Worm (Caenorhabditis elegans) whole organism, L2 larva: Measurements from ENCODE around the gene Y24F12A.1.

Experiments used
- C34F6.9 ChIP-seq: fragments of 150-350 bp; optimal IDR thresholded peaks from 2 replicates; lab custom pipeline; 2014; ENCODE audit warnings: missing biosample characterization, missing genetic modification characterization
- F13H6.1 ChIP-seq: sonication (generic microtip); optimal IDR thresholded peaks from 2 replicates; lab custom pipeline; 2016; ENCODE audit warnings: missing genetic modification characterization, missing compliant biosample characterization
- R02D3.7 ChIP-seq: fragments of 150-350 bp; optimal IDR thresholded peaks from 2 replicates; lab custom pipeline; 2014; ENCODE audit warnings: missing biosample characterization, missing genetic modification characterization
- Y55F3AM.14 ChIP-seq: fragments of 200-800 bp; sonication (Bioruptor generic); optimal IDR thresholded peaks from 2 replicates; lab custom pipeline; 2018; ENCODE audit warnings: mild to moderate bottlenecking, missing genetic modification characterization, missing compliant biosample characterization
- ZK546.5 ChIP-seq: sonication (generic microtip); optimal IDR thresholded peaks from 2 replicates; lab custom pipeline; 2017; ENCODE audit warnings: missing biosample characterization, missing genetic modification characterization
- alr-1 ChIP-seq: fragments of 150-350 bp; optimal IDR thresholded peaks from 2 replicates; lab custom pipeline; 2014; ENCODE audit warnings: missing biosample characterization, missing genetic modification characterization
- aly-2 ChIP-seq: fragments of 150-350 bp; optimal IDR thresholded peaks from 2 replicates; lab custom pipeline; 2014; ENCODE audit warnings: missing biosample characterization, missing genetic modification characterization
- ama-1 ChIP-seq: fragments of 150-350 bp; optimal IDR thresholded peaks from 2 replicates; lab custom pipeline; 2018; ENCODE audit warnings: inconsistent platforms
- blmp-1 ChIP-seq: sonication (generic microtip); optimal IDR thresholded peaks from 2 replicates; lab custom pipeline; 2017; ENCODE audit warnings: missing genetic modification characterization, mild to moderate bottlenecking, missing compliant biosample characterization, antibody characterized with exemption, moderate library complexity; ENCODE audit not compliant: insufficient read depth
- ceh-16 ChIP-seq: fragments of 150-350 bp; optimal IDR thresholded peaks from 2 replicates; lab custom pipeline; 2014; ENCODE audit warnings: missing biosample characterization, missing genetic modification characterization
- ceh-82 ChIP-seq: fragments of 150-350 bp; optimal IDR thresholded peaks from 2 replicates; lab custom pipeline; 2014; ENCODE audit warnings: missing biosample characterization, missing genetic modification characterization
- crh-2 ChIP-seq: sonication (generic microtip); optimal IDR thresholded peaks from 2 replicates; lab custom pipeline; 2017; ENCODE audit warnings: missing biosample characterization, missing genetic modification characterization
- dmd-4 ChIP-seq: sonication (generic microtip); optimal IDR thresholded peaks from 2 replicates; lab custom pipeline; 2017; ENCODE audit warnings: missing biosample characterization, missing genetic modification characterization
- egl-27 ChIP-seq: sonication (generic microtip); optimal IDR thresholded peaks from 3 replicates; lab custom pipeline; 2017; ENCODE audit warnings: missing biosample characterization, missing genetic modification reagents, missing genetic modification characterization
- elt-1 ChIP-seq: fragments of 150-350 bp; optimal IDR thresholded peaks from 2 replicates; lab custom pipeline; 2014; ENCODE audit warnings: missing biosample characterization, missing genetic modification characterization
- elt-3 ChIP-seq: sonication (generic microtip); optimal IDR thresholded peaks from 2 replicates; lab custom pipeline; 2017; ENCODE audit warnings: missing biosample characterization, missing genetic modification characterization
- fos-1 ChIP-seq: fragments of 150-350 bp; optimal IDR thresholded peaks from 2 replicates; lab custom pipeline; 2014; ENCODE audit warnings: missing biosample characterization, missing genetic modification characterization
- gmeb-1 ChIP-seq: fragments of 150-350 bp; optimal IDR thresholded peaks from 2 replicates; lab custom pipeline; 2014; ENCODE audit warnings: missing biosample characterization, missing genetic modification characterization
- lin-11 ChIP-seq: fragments of 150-350 bp; sonication (generic microtip); optimal IDR thresholded peaks from 2 replicates; lab custom pipeline; 2014; ENCODE audit warnings: missing biosample characterization, missing genetic modification characterization, inconsistent platforms, mixed read lengths
- lin-13 ChIP-seq: fragments of 150-350 bp; optimal IDR thresholded peaks from 2 replicates; lab custom pipeline; 2014; ENCODE audit warnings: missing biosample characterization, missing genetic modification reagents, missing genetic modification characterization
- lin-39 ChIP-seq: fragments of 150-350 bp; optimal IDR thresholded peaks from 2 replicates; lab custom pipeline; 2014; ENCODE audit warnings: missing biosample characterization, missing genetic modification reagents, missing genetic modification characterization
- lsy-2 ChIP-seq, 2 experiments: fragments of 150-350 bp in 1 of 2; sonication (generic microtip) in 1 of 2; optimal IDR thresholded peaks; 2 replicates each; lab custom pipeline; 2014 to 2017; ENCODE audit warnings: missing biosample characterization in 2 of 2, missing genetic modification characterization in 2 of 2
- mab-5 ChIP-seq: fragments of 150-350 bp; optimal IDR thresholded peaks from 2 replicates; lab custom pipeline; 2014; ENCODE audit warnings: missing biosample characterization, missing genetic modification characterization
- mbf-1 ChIP-seq: sonication (generic microtip); optimal IDR thresholded peaks from 2 replicates; lab custom pipeline; 2017; ENCODE audit warnings: missing biosample characterization, missing genetic modification characterization
- mdl-1 ChIP-seq, 2 experiments: fragments of 150-350 bp in 1 of 2; sonication (generic microtip) in 1 of 2; optimal IDR thresholded peaks; 2 replicates each; lab custom pipeline; 2017; ENCODE audit warnings: missing biosample characterization in 2 of 2, missing genetic modification characterization in 2 of 2
- nhr-10 ChIP-seq: sonication (generic microtip); optimal IDR thresholded peaks from 2 replicates; lab custom pipeline; 2017; ENCODE audit warnings: missing biosample characterization, missing genetic modification characterization
- nhr-11 ChIP-seq: fragments of 150-350 bp; optimal IDR thresholded peaks from 2 replicates; lab custom pipeline; 2014; ENCODE audit warnings: missing biosample characterization, missing genetic modification characterization
- nhr-12 ChIP-seq: fragments of 150-350 bp; optimal IDR thresholded peaks from 2 replicates; lab custom pipeline; 2014; ENCODE audit warnings: missing biosample characterization, missing genetic modification characterization
- nhr-129 ChIP-seq: fragments of 150-350 bp; optimal IDR thresholded peaks from 2 replicates; lab custom pipeline; 2014; ENCODE audit warnings: missing biosample characterization, missing genetic modification characterization
- nhr-21 ChIP-seq: fragments of 150-350 bp; optimal IDR thresholded peaks from 2 replicates; lab custom pipeline; 2014; ENCODE audit warnings: missing biosample characterization, missing genetic modification characterization
- nhr-23 ChIP-seq: fragments of 150-350 bp; optimal IDR thresholded peaks from 2 replicates; lab custom pipeline; 2014; ENCODE audit warnings: missing biosample characterization, missing genetic modification reagents, missing genetic modification characterization
- nhr-237 ChIP-seq: fragments of 150-350 bp; optimal IDR thresholded peaks from 2 replicates; lab custom pipeline; 2014; ENCODE audit warnings: missing biosample characterization, missing genetic modification characterization
- nhr-25 ChIP-seq: fragments of 150-350 bp; sonication (generic microtip); optimal IDR thresholded peaks from 3 replicates; lab custom pipeline; 2014; ENCODE audit warnings: missing biosample characterization, missing genetic modification characterization
- nhr-6 ChIP-seq: fragments of 150-350 bp; optimal IDR thresholded peaks from 2 replicates; lab custom pipeline; 2014; ENCODE audit warnings: missing biosample characterization, missing genetic modification characterization
- nhr-77 ChIP-seq: fragments of 150-350 bp; optimal IDR thresholded peaks from 2 replicates; lab custom pipeline; 2014; ENCODE audit warnings: missing biosample characterization, missing genetic modification characterization
- peb-1 ChIP-seq: fragments of 150-350 bp; optimal IDR thresholded peaks from 2 replicates; lab custom pipeline; 2014; ENCODE audit warnings: missing biosample characterization, missing genetic modification characterization
- sem-4 ChIP-seq: fragments of 150-350 bp; optimal IDR thresholded peaks from 2 replicates; lab custom pipeline; 2014; ENCODE audit warnings: missing biosample characterization, missing genetic modification reagents, missing genetic modification characterization
- skn-1 ChIP-seq: sonication (generic microtip); optimal IDR thresholded peaks from 2 replicates; lab custom pipeline; 2017; ENCODE audit warnings: missing biosample characterization, missing genetic modification characterization
- sma-3 ChIP-seq: sonication (generic microtip); optimal IDR thresholded peaks from 2 replicates; lab custom pipeline; 2016; ENCODE audit warnings: missing genetic modification reagents, missing genetic modification characterization, missing compliant biosample characterization
- sma-9 ChIP-seq, 2 experiments: fragments of 150-350 bp in 1 of 2; sonication (generic microtip) in 1 of 2; optimal IDR thresholded peaks; 2 replicates each; lab custom pipeline; 2014 to 2016; ENCODE audit warnings: missing genetic modification characterization in 2 of 2, mild to moderate bottlenecking in 1 of 2, missing biosample characterization in 1 of 2, missing compliant biosample characterization in 1 of 2, missing genetic modification reagents in 1 of 2, moderate library complexity in 1 of 2
- snpc-4 ChIP-seq: fragments of 150-350 bp; optimal IDR thresholded peaks from 2 replicates; lab custom pipeline; 2014; ENCODE audit warnings: missing biosample characterization, missing genetic modification characterization
- unc-39 ChIP-seq: fragments of 150-350 bp; optimal IDR thresholded peaks from 2 replicates; lab custom pipeline; 2014; ENCODE audit warnings: missing biosample characterization, missing genetic modification characterization
- unc-55 ChIP-seq: fragments of 150-350 bp; sonication (generic microtip); optimal IDR thresholded peaks from 3 replicates; lab custom pipeline; 2014; ENCODE audit warnings: missing biosample characterization, missing genetic modification reagents, missing genetic modification characterization
- unc-62 ChIP-seq: fragments of 150-350 bp; optimal IDR thresholded peaks from 2 replicates; lab custom pipeline; 2014; ENCODE audit warnings: missing biosample characterization, missing genetic modification reagents, missing genetic modification characterization
- zag-1 ChIP-seq: fragments of 150-350 bp; optimal IDR thresholded peaks from 2 replicates; lab custom pipeline; 2014; ENCODE audit warnings: missing biosample characterization, missing genetic modification characterization
- ztf-1 ChIP-seq: fragments of 200-800 bp; sonication (Bioruptor generic); conservative IDR thresholded peaks from 2 replicates; pipeline ENCODE4 v1.3.6; 2022; ENCODE audit warnings: missing genetic modification characterization, missing compliant biosample characterization
- ztf-11 ChIP-seq: sonication (generic microtip); optimal IDR thresholded peaks from 2 replicates; lab custom pipeline; 2017; ENCODE audit warnings: missing biosample characterization, missing genetic modification characterization
- ztf-4 ChIP-seq: fragments of 150-350 bp; optimal IDR thresholded peaks from 2 replicates; lab custom pipeline; 2014; ENCODE audit warnings: missing biosample characterization, missing genetic modification characterization

The Y24F12A.1 gene

DNA sequence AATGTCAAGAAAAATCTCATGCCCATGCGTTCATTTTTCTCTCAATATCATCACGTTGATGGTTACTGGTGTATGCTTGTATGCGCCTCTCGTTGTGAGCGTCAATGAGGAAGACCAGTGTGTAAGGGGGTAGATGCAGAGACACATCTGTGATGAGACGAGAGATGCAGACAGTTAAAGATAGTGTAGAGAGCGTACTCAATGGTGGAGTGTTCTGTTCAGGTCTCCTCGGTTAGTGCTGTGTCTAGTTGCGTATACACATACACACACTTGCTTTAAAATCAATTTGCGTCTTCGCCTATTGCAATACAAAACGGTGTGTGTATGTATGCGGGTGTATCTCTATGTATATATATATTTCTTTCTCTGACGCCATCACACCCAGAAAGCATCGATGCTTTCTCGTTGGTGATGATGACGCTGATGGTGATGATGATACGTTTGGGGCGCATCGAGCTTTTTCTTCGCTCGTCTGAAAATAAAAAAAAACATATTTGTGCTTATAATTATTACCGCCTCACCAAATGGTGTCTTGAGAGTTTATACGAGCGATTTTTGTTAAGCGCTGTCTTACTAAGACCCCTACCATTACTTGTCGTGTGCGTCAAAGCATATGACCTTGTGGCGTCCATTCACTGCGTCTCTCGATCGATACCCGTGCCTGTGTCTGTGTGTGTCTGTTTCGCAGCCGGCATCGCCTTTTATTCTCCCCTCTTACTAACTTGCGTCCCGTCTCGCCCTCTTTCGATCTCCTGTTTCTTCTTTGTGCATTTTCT, 11.5 kb upstream of the Y24F12A.1 start, which contains the start of gene F40F11.3:
Gene F40F11.3, minus strand, starts transcription at position 589 of the 776 bp plus-strand sequence.
- TF ChIP-seq unc-62 (peak; percentile 16), ama-1 (lab: Kevin White, UChicago) (no peak), peb-1 (tag; lab: Kevin White, UChicago) (no peak), mdl-1 (tag; optimal IDR thresholded peaks at IDR 0.05; lab: Kevin White, UChicago) (peak; percentile 23 to 80), mbf-1 (tag; lab: Kevin White, UChicago) (no peak), nhr-237 (tag; lab: Kevin White, UChicago) (no peak), blmp-1 (tag; lab: Kevin White, UChicago) (peak; percentile 80), zag-1 (tag; lab: Kevin White, UChicago) (peak; percentile 79), nhr-25 (tag; lab: Kevin White, UChicago) (peak; percentile 85), sma-3 (GFP tag; lab: Kevin White, UChicago) (peak; percentile 75), dmd-4 (no peak), aly-2 (tag; lab: Kevin White, UChicago) (no peak), nhr-129 (tag; lab: Kevin White, UChicago) (peak; percentile 98), unc-39 (tag; lab: Kevin White, UChicago) (peak; percentile 13), elt-1 (tag; lab: Kevin White, UChicago) (no peak), elt-3 (no peak), ceh-16 (tag; lab: Kevin White, UChicago) (peak; percentile 71), mab-5 (tag; lab: Kevin White, UChicago) (peak; percentile 53), ceh-82 (no peak), lin-13 (GFP tag; lab: Kevin White, UChicago) (peak; percentile 67), snpc-4 (tag; lab: Kevin White, UChicago) (peak; percentile 63), gmeb-1 (tag; lab: Kevin White, UChicago) (peak; percentile 65), nhr-12 (tag; lab: Kevin White, UChicago) (no peak), skn-1 (peak; percentile 76), nhr-23 (no peak), ZK546.5 (tag; lab: Kevin White, UChicago) (no peak), nhr-10 (tag; lab: Kevin White, UChicago) (peak; percentile 36), lin-11 (tag; lab: Kevin White, UChicago) (peak; percentile 25), alr-1 (tag; lab: Kevin White, UChicago) (peak; percentile 72), egl-27 (peak; percentile 51), lin-39 (no peak), fos-1 (peak; percentile 88), nhr-11 (tag; lab: Kevin White, UChicago) (no peak), nhr-21 (tag; lab: Kevin White, UChicago) (peak; percentile 77), lsy-2 (tag; optimal IDR thresholded peaks at IDR 0.05; lab: Kevin White, UChicago) (peak; percentile 53 to 85), nhr-6 (tag; lab: Kevin White, UChicago) (peak; percentile 93), F13H6.1 (tag; lab: Kevin White, UChicago) (peak; percentile 95), C34F6.9 (tag; lab: Kevin White, UChicago) (peak; percentile 88), nhr-77 (tag; lab: Kevin White, UChicago) (no peak), unc-55 (GFP tag; lab: Kevin White, UChicago) (peak; percentile 84), ztf-4 (peak; percentile 94), ztf-11 (tag; lab: Kevin White, UChicago) (no peak), sma-9 (GFP tag; optimal IDR thresholded peaks at IDR 0.05; lab: Kevin White, UChicago) (peak; percentile 93), sma-9 (tag; optimal IDR thresholded peaks at IDR 0.05; lab: Kevin White, UChicago) (no peak), Y55F3AM.14 (GFP tag; lab: Kevin White, UChicago) (no peak), R02D3.7 (peak; percentile 6), crh-2 (tag; lab: Kevin White, UChicago) (peak; percentile 91), sem-4 (tag; lab: Kevin White, UChicago) (peak; percentile 92), ztf-1 (GFP tag; lab: Robert Waterston, UW) (0 out of 2 replicates have a peak, but pooled peaks have one; percentile 16)
